Worm (Caenorhabditis elegans) whole organism, L3 larva: ENCODE measurements around the gene Y50E8A.12.

ENCODE experiments used
- R02D3.7 ChIP-seq: fragments of 150-350 bp; optimal IDR thresholded peaks from 2 replicates; lab custom pipeline; 2014; ENCODE audit warnings: missing biosample characterization, missing genetic modification characterization
- ZK546.5 ChIP-seq: sonication (generic microtip); optimal IDR thresholded peaks from 2 replicates; lab custom pipeline; 2017; ENCODE audit warnings: missing biosample characterization, missing genetic modification characterization
- egl-5 ChIP-seq: fragments of 150-350 bp; optimal IDR thresholded peaks from 2 replicates; lab custom pipeline; 2017; ENCODE audit warnings: missing biosample characterization, missing genetic modification reagents, missing genetic modification characterization, inconsistent platforms
- jun-1 ChIP-seq: fragments of 150-350 bp; optimal IDR thresholded peaks from 2 replicates; lab custom pipeline; 2014; ENCODE audit warnings: missing biosample characterization, missing genetic modification reagents, missing genetic modification characterization
- lin-15B ChIP-seq: fragments of 150-350 bp; optimal IDR thresholded peaks from 2 replicates; lab custom pipeline; 2014; ENCODE audit warnings: missing biosample characterization, missing genetic modification characterization
- lin-39 ChIP-seq: fragments of 150-350 bp; optimal IDR thresholded peaks from 2 replicates; lab custom pipeline; 2018; ENCODE audit warnings: missing biosample characterization, missing genetic modification reagents, missing genetic modification characterization
- pha-4 ChIP-seq: fragments of 150-350 bp; optimal IDR thresholded peaks from 2 replicates; lab custom pipeline; 2014; ENCODE audit warnings: missing biosample characterization, missing genetic modification reagents, missing genetic modification characterization

The Y50E8A.12 gene

DNA sequence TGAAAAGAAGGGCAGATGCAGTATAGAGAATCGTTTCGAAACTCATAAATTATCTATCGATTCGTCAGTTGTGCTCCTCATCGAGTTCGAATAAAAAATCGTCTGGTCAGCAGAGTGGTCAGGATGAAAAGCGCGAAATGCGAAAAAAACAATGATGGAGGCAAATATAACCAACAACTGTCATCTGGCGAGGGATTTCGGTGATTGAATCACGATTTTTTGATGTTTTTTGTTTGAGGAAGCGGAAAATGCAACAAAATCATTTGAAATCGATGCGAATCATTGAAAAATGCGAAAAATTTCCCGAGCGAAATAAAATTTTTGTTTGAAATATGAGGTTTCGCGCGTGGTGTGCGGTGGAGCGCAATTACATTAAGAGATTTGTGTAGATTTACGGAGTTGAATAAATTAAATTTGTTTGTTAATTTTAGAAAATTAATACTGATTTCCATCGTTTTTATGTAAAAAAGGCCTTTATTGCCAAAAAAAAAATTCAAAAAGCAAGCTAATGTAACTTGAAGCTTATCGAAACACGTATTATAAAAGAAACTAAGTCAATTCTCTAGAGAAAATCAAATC is 49.7 kb downstream of the Y50E8A.12 start, which contains the start of gene unc-61:
unc-61 (minus strand) TSS at position 51 of the 579 bp plus-strand sequence.
- TF ChIP-seq lin-15B (tag; lab: Kevin White, UChicago) (peak; percentile 74), egl-5 (tag; lab: Kevin White, UChicago) (no peak), ZK546.5 (tag; lab: Kevin White, UChicago) (no peak), lin-39 (tag; lab: Kevin White, UChicago) (peak; percentile 1), pha-4 (tag; lab: Kevin White, UChicago) (peak; percentile 35), jun-1 (no peak), R02D3.7 (tag; lab: Kevin White, UChicago) (peak; percentile 82)
